Fruit fly (Drosophila melanogaster): ENCODE measurements around the gene CG33635.

Gene CG33635

DNA sequence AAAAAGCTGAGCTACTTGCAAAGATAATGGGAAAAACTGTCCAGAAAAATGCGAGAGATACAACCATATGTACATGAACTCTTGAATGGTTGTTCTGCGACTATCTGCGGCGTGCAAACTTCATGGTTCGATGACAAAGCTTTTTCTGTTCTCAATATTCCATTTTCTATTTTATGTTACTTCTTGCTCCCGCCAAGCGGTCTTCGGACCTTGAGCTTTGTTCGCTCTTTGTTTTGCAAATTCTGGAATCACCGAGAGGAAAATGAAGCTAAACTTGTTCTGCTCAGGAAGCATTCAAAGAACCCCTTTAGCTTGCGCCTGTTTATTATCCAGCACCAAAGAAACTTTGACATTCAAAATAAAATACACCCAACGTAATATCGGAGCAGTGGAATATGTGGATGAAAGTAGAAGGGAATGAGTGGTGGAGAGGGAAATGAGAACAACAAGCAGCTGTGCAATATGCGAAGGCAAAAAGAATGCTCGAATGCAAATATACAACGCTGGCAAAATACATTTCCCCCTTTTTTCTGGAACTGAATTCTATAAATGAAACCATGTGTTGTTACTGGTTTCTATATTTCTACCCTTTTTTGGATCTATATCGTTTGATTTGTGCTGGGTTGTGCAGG, 9.9 kb upstream of the CG33635 start:
- TF ChIP-seq CG14711 (tag; optimal IDR thresholded peaks at IDR 0.05) (no peak), bab1 (GFP tag; optimal IDR thresholded peaks at IDR 0.05) (no peak), cic (GFP tag; optimal IDR thresholded peaks at IDR 0.05) (peak; percentile 30), tj (GFP tag; optimal IDR thresholded peaks at IDR 0.05) (peak; percentile 78), cnc (optimal IDR thresholded peaks at IDR 0.05) (peak in 1 of 2 experiments; percentile 27)

DNA sequence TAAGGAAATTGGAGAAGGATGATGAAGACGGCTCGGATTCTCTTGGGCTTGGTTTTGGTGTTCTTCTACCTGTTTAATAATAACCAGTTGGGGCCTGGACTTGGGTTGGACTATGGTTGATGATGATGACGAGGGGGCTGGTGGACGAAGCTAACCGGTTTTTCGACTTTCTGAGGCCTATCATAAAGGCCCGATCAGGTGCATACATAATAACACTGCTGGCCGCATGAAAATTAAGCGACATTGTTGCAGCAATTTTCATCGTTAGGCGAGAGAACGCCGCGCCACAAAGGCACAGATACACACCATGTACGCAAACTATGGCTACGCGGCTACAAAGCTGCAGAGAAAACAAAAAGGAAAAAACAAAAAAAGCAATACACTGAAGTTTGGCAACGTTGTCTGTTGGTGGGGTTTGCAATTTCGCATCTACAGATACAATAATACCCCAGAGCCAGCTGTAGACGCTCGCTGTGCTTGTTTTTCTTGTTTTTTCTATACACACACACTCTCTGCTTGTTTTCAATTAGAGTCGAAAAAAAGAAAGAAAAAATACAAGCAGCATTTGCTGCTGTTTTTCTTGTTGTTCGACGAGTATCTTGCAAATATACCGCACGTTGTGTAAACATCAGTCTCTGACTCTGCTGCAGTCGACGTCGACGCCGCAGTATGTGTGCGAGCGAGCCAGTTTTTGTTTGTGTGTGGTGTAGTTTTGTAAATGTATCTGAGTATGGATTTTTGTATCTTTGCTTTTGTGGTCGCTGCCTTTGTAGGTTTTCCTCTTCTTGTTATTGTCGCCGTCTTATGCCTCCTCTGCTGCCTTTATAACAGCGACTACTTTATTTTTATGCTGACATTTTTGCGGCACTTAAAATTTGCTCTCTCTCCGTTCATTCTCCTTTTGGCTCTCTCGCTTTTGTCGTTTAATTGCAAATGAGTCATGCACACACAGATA, 7.9 kb upstream of the CG33635 start:
- peak; percentile 98 for TF ChIP-seq CG33017 (tag; optimal IDR thresholded peaks at IDR 0.05)
- TF ChIP-seq cnc (optimal IDR thresholded peaks at IDR 0.05), result no peak
- peak; percentile 100 for TF ChIP-seq Clk (GFP tag; optimal IDR thresholded peaks at IDR 0.05)
- peak; percentile 100 for TF ChIP-seq CG11617 (GFP tag; optimal IDR thresholded peaks at IDR 0.05)
- peak; percentile 95 for TF ChIP-seq Crg-1 (GFP tag; optimal IDR thresholded peaks at IDR 0.05)
- peak; percentile 96 for TF ChIP-seq CG7101 (tag; optimal IDR thresholded peaks at IDR 0.05)
- TF ChIP-seq pad (GFP tag; optimal IDR thresholded peaks at IDR 0.05), result peak; percentile 91
- peak; percentile 100 for TF ChIP-seq CG12768 (GFP tag; optimal IDR thresholded peaks at IDR 0.05)
- TF ChIP-seq cic (GFP tag; optimal IDR thresholded peaks at IDR 0.05), result peak; percentile 100
- peak; percentile 99 for TF ChIP-seq CG7045 (GFP tag; optimal IDR thresholded peaks at IDR 0.05)
- peak; percentile 95 for TF ChIP-seq Hr96 (GFP tag; optimal IDR thresholded peaks at IDR 0.05)
- TF ChIP-seq ovo (GFP tag; optimal IDR thresholded peaks at IDR 0.05), result peak; percentile 99
- peak; percentile 86 for TF ChIP-seq CG14711 (tag; optimal IDR thresholded peaks at IDR 0.05)
- peak; percentile 83 for TF ChIP-seq CG1620 (GFP tag; optimal IDR thresholded peaks at IDR 0.05)
- peak; percentile 97 for TF ChIP-seq toe (GFP tag; optimal IDR thresholded peaks at IDR 0.05)
- TF ChIP-seq bab1 (GFP tag; optimal IDR thresholded peaks at IDR 0.05), result peak; percentile 98
- TF ChIP-seq kay (GFP tag; ENCODE audit: borderline replicate concordance), result peak; percentile 100
- TF ChIP-seq tj (GFP tag; optimal IDR thresholded peaks at IDR 0.05), result peak; percentile 99
- peak; percentile 98 for TF ChIP-seq Mnt (GFP tag; optimal IDR thresholded peaks at IDR 0.05)
- TF ChIP-seq CG5204 (GFP tag; optimal IDR thresholded peaks at IDR 0.05), result peak; percentile 95

DNA sequence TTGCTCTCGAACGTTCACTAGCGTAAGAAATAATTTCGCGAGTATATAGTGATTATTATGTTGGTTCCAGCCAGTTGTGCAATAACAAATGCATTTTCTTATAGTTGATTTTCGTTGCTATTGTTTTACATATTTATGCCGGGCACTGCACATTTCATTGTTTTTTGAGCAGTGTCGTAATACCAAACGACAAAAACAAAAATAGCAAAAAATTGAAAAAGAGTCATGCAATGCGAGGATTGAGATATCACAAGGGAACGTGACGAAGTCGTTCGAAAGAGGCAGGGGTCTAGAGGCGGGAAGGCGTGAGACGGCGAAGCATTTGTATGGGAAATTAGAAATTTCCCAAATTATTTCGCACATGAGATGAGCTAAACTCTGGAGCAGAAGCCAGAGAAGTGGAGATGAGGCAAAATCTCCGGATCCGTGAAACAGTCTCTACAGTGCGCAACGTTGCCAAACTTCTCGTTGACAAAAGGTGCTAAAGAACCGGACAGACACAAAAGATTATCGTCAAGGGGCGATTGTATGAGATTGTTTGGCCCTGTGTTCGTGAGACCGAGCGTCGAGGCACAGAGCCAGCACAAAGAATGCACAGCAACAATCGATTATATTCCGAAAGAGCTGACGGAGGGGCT, 6.9 kb upstream of the CG33635 start:
- TF ChIP-seq tj (GFP tag; optimal IDR thresholded peaks at IDR 0.05) (peak; percentile 59), CG1620 (GFP tag; optimal IDR thresholded peaks at IDR 0.05) (no peak), toe (GFP tag; optimal IDR thresholded peaks at IDR 0.05) (no peak)

DNA sequence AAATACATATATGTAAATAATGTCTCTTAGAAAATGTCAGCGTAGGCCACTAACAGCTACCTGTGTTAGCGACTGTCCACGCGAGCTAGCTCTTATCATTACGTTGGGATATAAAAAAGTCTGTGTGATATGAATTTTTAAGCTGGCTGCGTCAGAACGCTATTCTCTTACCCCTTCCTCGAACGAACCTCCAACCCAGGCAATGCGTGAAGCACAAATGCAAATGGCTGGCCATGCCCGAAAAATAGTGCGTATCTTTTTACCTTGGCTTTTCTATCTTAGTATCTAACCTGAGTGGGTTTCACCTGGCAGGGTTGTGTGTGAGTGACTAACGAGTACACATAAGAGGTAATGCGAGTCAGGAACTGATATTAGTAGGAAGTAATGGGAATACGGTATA, 4.8 kb upstream of the CG33635 start:
- TF ChIP-seq Mnt (GFP tag; optimal IDR thresholded peaks at IDR 0.05) (no peak), CG12768 (GFP tag; optimal IDR thresholded peaks at IDR 0.05) (no peak), cnc (optimal IDR thresholded peaks at IDR 0.05) (no peak), CG5204 (GFP tag; optimal IDR thresholded peaks at IDR 0.05) (no peak), CG11617 (GFP tag; optimal IDR thresholded peaks at IDR 0.05) (no peak), CG33017 (tag; optimal IDR thresholded peaks at IDR 0.05) (no peak), CG1620 (GFP tag; optimal IDR thresholded peaks at IDR 0.05) (no peak), Crg-1 (GFP tag; optimal IDR thresholded peaks at IDR 0.05) (no peak), toe (GFP tag; optimal IDR thresholded peaks at IDR 0.05) (no peak), Hr96 (GFP tag; optimal IDR thresholded peaks at IDR 0.05) (no peak), CG14711 (tag; optimal IDR thresholded peaks at IDR 0.05) (no peak), ovo (GFP tag; optimal IDR thresholded peaks at IDR 0.05) (no peak), CG7045 (GFP tag; optimal IDR thresholded peaks at IDR 0.05) (no peak), CG7101 (tag; optimal IDR thresholded peaks at IDR 0.05) (no peak), Clk (GFP tag; optimal IDR thresholded peaks at IDR 0.05) (no peak), kay (GFP tag; ENCODE audit: borderline replicate concordance) (no peak), bab1 (GFP tag; optimal IDR thresholded peaks at IDR 0.05) (no peak)

DNA sequence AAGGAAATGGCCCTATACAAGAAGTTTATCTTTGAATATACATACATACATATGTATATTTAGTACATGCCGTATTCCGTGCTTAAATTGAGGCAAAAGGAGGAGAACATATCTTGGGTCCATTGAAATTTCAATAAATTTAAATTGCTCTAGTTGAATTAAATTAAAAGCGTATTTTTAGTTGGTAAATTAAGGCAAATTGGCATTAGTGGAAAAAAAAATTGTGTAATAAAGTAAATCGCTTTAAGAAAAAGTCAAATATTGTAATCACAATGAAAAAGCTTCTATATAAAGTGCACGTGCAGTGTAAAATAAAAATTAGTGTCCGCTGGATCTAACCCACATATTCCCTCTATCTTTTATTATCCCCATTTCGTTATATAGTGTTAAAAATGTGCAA, 3.7 kb upstream of the CG33635 start:
- TF ChIP-seq Clk (GFP tag; optimal IDR thresholded peaks at IDR 0.05) (no peak), CG1620 (GFP tag; optimal IDR thresholded peaks at IDR 0.05) (no peak), Hr96 (GFP tag; optimal IDR thresholded peaks at IDR 0.05) (no peak), bab1 (GFP tag; optimal IDR thresholded peaks at IDR 0.05) (no peak), CG11617 (GFP tag; optimal IDR thresholded peaks at IDR 0.05) (no peak), CG14711 (tag; optimal IDR thresholded peaks at IDR 0.05) (no peak), CG7101 (tag; optimal IDR thresholded peaks at IDR 0.05) (no peak), CG12768 (GFP tag; optimal IDR thresholded peaks at IDR 0.05) (no peak), cnc (optimal IDR thresholded peaks at IDR 0.05) (no peak), tj (GFP tag; optimal IDR thresholded peaks at IDR 0.05) (no peak), pad (GFP tag; optimal IDR thresholded peaks at IDR 0.05) (no peak), Crg-1 (GFP tag; optimal IDR thresholded peaks at IDR 0.05) (no peak), CG33017 (tag; optimal IDR thresholded peaks at IDR 0.05) (no peak), cic (GFP tag; optimal IDR thresholded peaks at IDR 0.05) (no peak), toe (GFP tag; optimal IDR thresholded peaks at IDR 0.05) (no peak), CG7045 (GFP tag; optimal IDR thresholded peaks at IDR 0.05) (no peak), ovo (GFP tag; optimal IDR thresholded peaks at IDR 0.05) (no peak), CG5204 (GFP tag; optimal IDR thresholded peaks at IDR 0.05) (no peak), Mnt (GFP tag; optimal IDR thresholded peaks at IDR 0.05) (no peak)
